Worm (Caenorhabditis elegans): ENCODE data around the gene F59A1.12.

DNA sequence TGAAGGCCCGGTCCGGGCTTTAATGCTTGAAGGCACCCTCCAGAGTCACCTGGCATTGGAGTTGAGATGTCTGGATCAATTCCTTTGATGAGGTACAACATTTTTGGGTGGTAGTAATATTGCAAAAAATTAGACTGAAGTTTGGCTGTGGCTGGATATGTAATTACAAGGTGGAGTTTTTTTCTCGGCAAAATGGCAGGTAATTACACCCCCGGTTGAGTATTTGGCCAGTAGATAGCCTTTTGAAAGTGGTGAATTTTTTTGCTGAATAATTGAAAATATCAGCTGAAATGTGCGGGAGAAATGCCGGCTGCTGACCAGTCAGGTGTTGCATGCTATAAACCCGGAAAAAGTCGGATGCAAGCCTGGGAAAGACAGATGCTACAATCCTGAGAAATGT, 31.5 kb upstream of the F59A1.12 start, which contains the start of gene Y26G10.4:
- no peak for TF ChIP-seq lim-6 (tag; optimal IDR thresholded peaks at IDR 0.05)
- no peak for TF ChIP-seq C38D4.7 (GFP tag; optimal IDR thresholded peaks at IDR 0.05)
- TF ChIP-seq ceh-18 (tag; optimal IDR thresholded peaks at IDR 0.05): no peak
